Worm (Caenorhabditis elegans) whole organism, L3 larva: ENCODE results near the gene frm-3.

Experiments
- aly-2 ChIP-seq: fragments of 150-350 bp; optimal IDR thresholded peaks from 2 replicates; lab custom pipeline; 2014; ENCODE audit warnings: missing biosample characterization, missing genetic modification characterization
- daf-12 ChIP-seq: fragments of 150-350 bp; optimal IDR thresholded peaks from 2 replicates; lab custom pipeline; 2014; ENCODE audit warnings: missing biosample characterization, missing genetic modification reagents, missing genetic modification characterization
- mdl-1 ChIP-seq: fragments of 150-350 bp; optimal IDR thresholded peaks from 2 replicates; lab custom pipeline; 2014; ENCODE audit warnings: missing biosample characterization, missing genetic modification characterization
- mml-1 ChIP-seq: fragments of 150-350 bp; sonication (generic microtip); optimal IDR thresholded peaks from 3 replicates; lab custom pipeline; 2014; ENCODE audit warnings: missing biosample characterization, missing genetic modification characterization
- nhr-23 ChIP-seq: fragments of 150-350 bp; optimal IDR thresholded peaks from 2 replicates; lab custom pipeline; 2014; ENCODE audit warnings: missing biosample characterization, missing genetic modification reagents, missing genetic modification characterization
- nhr-28 ChIP-seq: fragments of 150-350 bp; optimal IDR thresholded peaks from 2 replicates; lab custom pipeline; 2014; ENCODE audit warnings: missing biosample characterization, missing genetic modification characterization
- snpc-4 ChIP-seq: fragments of 150-350 bp; optimal IDR thresholded peaks from 2 replicates; lab custom pipeline; 2014; ENCODE audit warnings: missing biosample characterization, missing genetic modification characterization
- unc-39 ChIP-seq: sonication (generic microtip); optimal IDR thresholded peaks from 4 replicates; lab custom pipeline; 2017; ENCODE audit warnings: missing biosample characterization, missing genetic modification characterization
- ztf-11 ChIP-seq: fragments of 150-350 bp; optimal IDR thresholded peaks from 2 replicates; lab custom pipeline; 2014; ENCODE audit warnings: missing biosample characterization, missing genetic modification characterization

DNA sequence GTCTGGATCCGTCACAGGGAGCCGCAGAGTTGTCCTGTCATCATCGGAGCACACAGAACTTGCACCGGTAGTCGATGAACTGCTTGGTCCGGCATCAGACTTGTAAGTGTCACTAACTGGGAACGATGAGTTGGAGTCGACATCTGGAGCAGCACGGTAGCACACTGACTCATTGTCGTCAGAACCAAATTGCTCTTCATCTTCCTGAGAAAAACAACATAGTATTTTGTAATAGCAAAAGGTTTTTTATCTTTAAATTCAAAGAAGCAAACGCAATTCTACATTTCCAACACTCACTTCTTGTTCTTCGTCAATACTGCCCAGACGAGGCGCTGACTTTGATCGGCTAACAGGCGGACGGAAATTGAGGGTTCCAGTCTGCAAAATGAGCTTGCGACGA lies 18.2 kb downstream of the frm-3 start:
- TF ChIP-seq ztf-11 (tag; lab: Kevin White, UChicago) (no peak), aly-2 (tag; lab: Kevin White, UChicago) (no peak), snpc-4 (tag; lab: Kevin White, UChicago) (no peak), unc-39 (tag; lab: Kevin White, UChicago) (no peak), daf-12 (tag; lab: Kevin White, UChicago) (no peak), mdl-1 (tag; lab: Kevin White, UChicago) (no peak), nhr-28 (tag; lab: Kevin White, UChicago) (no peak), mml-1 (tag; lab: Kevin White, UChicago) (no peak), nhr-23 (no peak)
